Comparison of ENCODE assay signal across 6 fruit fly cellular contexts in genomic region chr3R:6759419-6759818, dm6.
TF ChIP-seq lines count a peak whose summit lies in the region.

bcd (minus strand) TSS chr3R:6759466.

- peak; percentile 89 to 99 for TF ChIP-seq CTCF in S2 (optimal IDR thresholded peaks at IDR 0.05; lab: Kevin White, UChicago)
- TF ChIP-seq CTCF in whole organism, embryonic (GFP tag; optimal IDR thresholded peaks at IDR 0.05; lab: Kevin White, UChicago) = peak; percentile 99

TF ChIP-seq in whole organism, adult, 20 proteins besides CTCF, POLR2A, EP300 and RAD21:
- peak; percentile 7 for TF ChIP-seq toe (GFP tag; optimal IDR thresholded peaks at IDR 0.05; lab: Kevin White, UChicago)
- TF ChIP-seq CG1620 (GFP tag; optimal IDR thresholded peaks at IDR 0.05; lab: Kevin White, UChicago) = peak; percentile 45
- peak; percentile 57 for TF ChIP-seq Hr96 (GFP tag; optimal IDR thresholded peaks at IDR 0.05; lab: Kevin White, UChicago)
- TF ChIP-seq bab1 (GFP tag; optimal IDR thresholded peaks at IDR 0.05; lab: Kevin White, UChicago) = peak; percentile 55
- TF ChIP-seq ovo (GFP tag; optimal IDR thresholded peaks at IDR 0.05; lab: Kevin White, UChicago) = peak; percentile 23
- TF ChIP-seq CG7045 (GFP tag; optimal IDR thresholded peaks at IDR 0.05; lab: Kevin White, UChicago) = no peak

TF ChIP-seq in whole organism, embryonic, 481 proteins besides CTCF, POLR2A, EP300 and RAD21 (continues in another document):
- TF ChIP-seq fd3F (GFP tag; optimal IDR thresholded peaks at IDR 0.05; lab: Kevin White, UChicago) (peak; percentile 67), cato (GFP tag; optimal IDR thresholded peaks at IDR 0.05; lab: Kevin White, UChicago; ENCODE audit: borderline replicate concordance) (peak; percentile 68), CG11456 (GFP tag; IDR thresholded peaks at IDR 0.05; lab: Robert Waterston, UW) (peak; percentile 96), nerfin-1 (tag; optimal IDR thresholded peaks at IDR 0.05; lab: Kevin White, UChicago) (peak; percentile 62), CG17568 (GFP tag; optimal IDR thresholded peaks at IDR 0.05; lab: Kevin White, UChicago) (peak; percentile 59), ftz-f1 (GFP tag; optimal IDR thresholded peaks at IDR 0.05; lab: Kevin White, UChicago) (no peak), Dip2 (GFP tag; IDR thresholded peaks at IDR 0.05; lab: Robert Waterston, UW) (no peak), Scr (GFP tag; IDR thresholded peaks at IDR 0.05; lab: Robert Waterston, UW; ENCODE audit: partially characterized antibody) (peak; percentile 66), CG6175 (GFP tag; IDR thresholded peaks at IDR 0.05; lab: Robert Waterston, UW) (peak; percentile 67; the same call in 2 of the 3 replicates), ERR (GFP tag; optimal IDR thresholded peaks at IDR 0.05; lab: Kevin White, UChicago) (peak; percentile 21), CG7556 (GFP tag; optimal IDR thresholded peaks at IDR 0.05; lab: Kevin White, UChicago) (peak; percentile 22), CG8478 (optimal IDR thresholded peaks at IDR 0.05; lab: Kevin White, UChicago) (no peak), Hsf (GFP tag; optimal IDR thresholded peaks at IDR 0.05; lab: Kevin White, UChicago) (peak; percentile 83), CG4404 (GFP tag; IDR thresholded peaks at IDR 0.05; lab: Robert Waterston, UW) (peak; percentile 70), CG17385 (GFP tag; optimal IDR thresholded peaks at IDR 0.05; lab: Kevin White, UChicago) (peak; percentile 51), tio (GFP tag; optimal IDR thresholded peaks at IDR 0.05; lab: Kevin White, UChicago) (peak; percentile 71), CG6813 (GFP tag; optimal IDR thresholded peaks at IDR 0.05; lab: Kevin White, UChicago) (peak; percentile 27), CG32767 (GFP tag; IDR thresholded peaks at IDR 0.05; lab: Robert Waterston, UW) (peak; percentile 75), CG3407 (GFP tag; optimal IDR thresholded peaks at IDR 0.05; lab: Kevin White, UChicago) (peak; percentile 56), eve (GFP tag; optimal IDR thresholded peaks at IDR 0.05; lab: Kevin White, UChicago) (no peak)

TF ChIP-seq in whole organism, prepupa, 60 proteins besides CTCF, POLR2A, EP300 and RAD21 (continues in another document):
- TF ChIP-seq CG8632 (GFP tag; optimal IDR thresholded peaks at IDR 0.05; lab: Kevin White, UChicago) = no peak
- TF ChIP-seq Smox (GFP tag; optimal IDR thresholded peaks at IDR 0.05; lab: Kevin White, UChicago) = peak; percentile 48
- TF ChIP-seq CG6792 (GFP tag; optimal IDR thresholded peaks at IDR 0.05; lab: Kevin White, UChicago) = peak; percentile 47
- peak; percentile 25; the same call in 1 of the 2 replicates for TF ChIP-seq CG11294 (GFP tag; IDR thresholded peaks at IDR 0.05; lab: Robert Waterston, UW)
- peak; percentile 46 for TF ChIP-seq achi (GFP tag; optimal IDR thresholded peaks at IDR 0.05; lab: Kevin White, UChicago)
- TF ChIP-seq dsx (GFP tag; optimal IDR thresholded peaks at IDR 0.05; lab: Kevin White, UChicago; ENCODE audit: poor library complexity, severe bottlenecking) = no peak
- TF ChIP-seq CG7368 (GFP tag; optimal IDR thresholded peaks at IDR 0.05; lab: Kevin White, UChicago) = peak; percentile 32
- peak; percentile 49 for TF ChIP-seq Met (GFP tag; optimal IDR thresholded peaks at IDR 0.05; lab: Kevin White, UChicago)
- no peak for TF ChIP-seq Blimp-1 (GFP tag; optimal IDR thresholded peaks at IDR 0.05; lab: Kevin White, UChicago)
- TF ChIP-seq Sox102F (GFP tag; optimal IDR thresholded peaks at IDR 0.05; lab: Kevin White, UChicago) = peak; percentile 35
- TF ChIP-seq esn (GFP tag; optimal IDR thresholded peaks at IDR 0.05; lab: Kevin White, UChicago) = peak; percentile 67
- peak; percentile 27 for TF ChIP-seq CG1621 (tag; optimal IDR thresholded peaks at IDR 0.05; lab: Kevin White, UChicago)
- peak; percentile 81 for TF ChIP-seq Hr39 (GFP tag; optimal IDR thresholded peaks at IDR 0.05; lab: Kevin White, UChicago)
- TF ChIP-seq CG34406 (GFP tag; optimal IDR thresholded peaks at IDR 0.05; lab: Kevin White, UChicago) = no peak
- TF ChIP-seq Lpt (GFP tag; optimal IDR thresholded peaks at IDR 0.05; lab: Kevin White, UChicago) = no peak
- peak; percentile 41; the same call in 1 of the 3 replicates for TF ChIP-seq eg (GFP tag; IDR thresholded peaks at IDR 0.05; lab: Robert Waterston, UW)
- TF ChIP-seq CG10669 (GFP tag; optimal IDR thresholded peaks at IDR 0.05; lab: Kevin White, UChicago) = peak; percentile 32
- TF ChIP-seq CG8119 (GFP tag; IDR thresholded peaks at IDR 0.05; lab: Robert Waterston, UW) = no peak
- peak; percentile 75 for TF ChIP-seq lz (GFP tag; optimal IDR thresholded peaks at IDR 0.05; lab: Kevin White, UChicago)
- peak; percentile 70 for TF ChIP-seq pdm3 (GFP tag; optimal IDR thresholded peaks at IDR 0.05; lab: Kevin White, UChicago)
- TF ChIP-seq net (GFP tag; optimal IDR thresholded peaks at IDR 0.05; lab: Kevin White, UChicago) = peak; percentile 25

TF ChIP-seq in whole organism, pupa, 21 proteins besides CTCF, POLR2A, EP300 and RAD21:
- TF ChIP-seq CG9948 (tag; optimal IDR thresholded peaks at IDR 0.05; lab: Kevin White, UChicago) (no peak), Ets98B (GFP tag; IDR thresholded peaks at IDR 0.05; lab: Robert Waterston, UW) (peak; percentile 36; the same call in 1 of the 2 replicates), CG8301 (tag; optimal IDR thresholded peaks at IDR 0.05; lab: Kevin White, UChicago) (no peak), CG14655 (GFP tag; optimal IDR thresholded peaks at IDR 0.05; lab: Kevin White, UChicago) (peak; percentile 16), CG32121 (GFP tag; IDR thresholded peaks at IDR 0.05; lab: Robert Waterston, UW) (peak; percentile 46; the same call in 1 of the 2 replicates), fd96Ca (GFP tag; IDR thresholded peaks at IDR 0.05; lab: Robert Waterston, UW) (peak; percentile 77), D1 (tag; optimal IDR thresholded peaks at IDR 0.05; lab: Kevin White, UChicago) (peak; percentile 35), Pif1A (GFP tag; optimal IDR thresholded peaks at IDR 0.05; lab: Kevin White, UChicago) (peak; percentile 25), CG17806 (tag; optimal IDR thresholded peaks at IDR 0.05; lab: Kevin White, UChicago) (no peak), rn (GFP tag; IDR thresholded peaks at IDR 0.05; lab: Robert Waterston, UW) (0 out of 2 replicates have a peak, but pooled peaks have one; percentile 27), CG34367 (tag; optimal IDR thresholded peaks at IDR 0.05; lab: Kevin White, UChicago) (peak; percentile 31), CG8159 (tag; optimal IDR thresholded peaks at IDR 0.05; lab: Kevin White, UChicago) (peak; percentile 23), CG15710 (tag; optimal IDR thresholded peaks at IDR 0.05; lab: Kevin White, UChicago) (no peak)

TF ChIP-seq in whole organism, wandering third instar larva, 38 proteins besides CTCF, POLR2A, EP300 and RAD21:
- no peak for TF ChIP-seq Hr78 (GFP tag; optimal IDR thresholded peaks at IDR 0.05; lab: Kevin White, UChicago)
- TF ChIP-seq Hnf4 (GFP tag; optimal IDR thresholded peaks at IDR 0.05; lab: Kevin White, UChicago) = peak; percentile 59
- peak; percentile 29 for TF ChIP-seq OdsH (GFP tag; optimal IDR thresholded peaks at IDR 0.05; lab: Kevin White, UChicago)
- no peak for TF ChIP-seq usp (GFP tag; optimal IDR thresholded peaks at IDR 0.05; lab: Kevin White, UChicago)
- peak; percentile 63 for TF ChIP-seq Hr83 (GFP tag; optimal IDR thresholded peaks at IDR 0.05; lab: Kevin White, UChicago; ENCODE audit: poor library complexity, severe bottlenecking)
- peak; percentile 73 for TF ChIP-seq rgr (GFP tag; optimal IDR thresholded peaks at IDR 0.05; lab: Kevin White, UChicago)
- TF ChIP-seq sv (GFP tag; optimal IDR thresholded peaks at IDR 0.05; lab: Kevin White, UChicago) = peak; percentile 6
- TF ChIP-seq fru (GFP tag; optimal IDR thresholded peaks at IDR 0.05; lab: Kevin White, UChicago) = peak; percentile 47
- peak; percentile 61 for TF ChIP-seq HLH106 (tag; optimal IDR thresholded peaks at IDR 0.05; lab: Kevin White, UChicago)
- peak; percentile 84 for TF ChIP-seq Myc (optimal IDR thresholded peaks at IDR 0.05; lab: Kevin White, UChicago)
- TF ChIP-seq ey (GFP tag; optimal IDR thresholded peaks at IDR 0.05; lab: Kevin White, UChicago) = peak; percentile 69
- peak; percentile 16 for TF ChIP-seq CG9705 (GFP tag; optimal IDR thresholded peaks at IDR 0.05; lab: Kevin White, UChicago)
- TF ChIP-seq jim (GFP tag; optimal IDR thresholded peaks at IDR 0.05; lab: Kevin White, UChicago) = peak; percentile 78
- TF ChIP-seq dl (GFP tag; optimal IDR thresholded peaks at IDR 0.05; lab: Kevin White, UChicago; ENCODE audit: insufficient read depth in 1 of 2, partially characterized antibody in 2 of 2) = peak in 1 of 2 experiments; percentile 45
- no peak for TF ChIP-seq CG32264 (GFP tag; optimal IDR thresholded peaks at IDR 0.05; lab: Kevin White, UChicago)
- TF ChIP-seq dmrt93B (GFP tag; optimal IDR thresholded peaks at IDR 0.05; lab: Kevin White, UChicago) = peak; percentile 48
- no peak for TF ChIP-seq Sp1 (GFP tag; optimal IDR thresholded peaks at IDR 0.05; lab: Kevin White, UChicago)
- TF ChIP-seq tai (GFP tag; optimal IDR thresholded peaks at IDR 0.05; lab: Kevin White, UChicago) = peak; percentile 73
- TF ChIP-seq Dif (GFP tag; optimal IDR thresholded peaks at IDR 0.05; lab: Kevin White, UChicago; ENCODE audit: partially characterized antibody) = peak; percentile 79
- TF ChIP-seq br (GFP tag; optimal IDR thresholded peaks at IDR 0.05; lab: Kevin White, UChicago) = peak; percentile 56
- TF ChIP-seq Vsx2 (GFP tag; optimal IDR thresholded peaks at IDR 0.05; lab: Kevin White, UChicago; ENCODE audit: partially characterized antibody) = peak; percentile 78
- no peak for TF ChIP-seq brk (GFP tag; optimal IDR thresholded peaks at IDR 0.05; lab: Kevin White, UChicago)
- peak in 1 of 2 experiments; percentile 76 for TF ChIP-seq foxo (GFP tag; optimal IDR thresholded peaks at IDR 0.05; lab: Kevin White, UChicago)
- TF ChIP-seq h (GFP tag; optimal IDR thresholded peaks at IDR 0.05; lab: Kevin White, UChicago) = peak; percentile 57
